Worm (Caenorhabditis elegans) whole organism, mixed stage, embryonic: Measurements from ENCODE around the gene R07B1.6.

Source experiments
- blmp-1 ChIP-seq: fragments of 150-350 bp; optimal IDR thresholded peaks from 2 replicates; lab custom pipeline; 2014; ENCODE audit warnings: missing biosample characterization, missing genetic modification characterization
- ces-1 ChIP-seq: fragments of 150-350 bp; optimal IDR thresholded peaks from 2 replicates; lab custom pipeline; 2014; ENCODE audit warnings: missing biosample characterization, missing genetic modification reagents, missing genetic modification characterization
- elt-1 ChIP-seq: sonication (generic microtip); optimal IDR thresholded peaks from 2 replicates; lab custom pipeline; 2017; ENCODE audit warnings: missing genetic modification characterization, mild to moderate bottlenecking, missing compliant biosample characterization, antibody characterized with exemption, moderate library complexity, borderline replicate concordance; ENCODE audit not compliant: insufficient read depth
- lsy-2 ChIP-seq: fragments of 150-350 bp; optimal IDR thresholded peaks from 2 replicates; lab custom pipeline; 2014; ENCODE audit warnings: missing biosample characterization, missing genetic modification characterization
- mab-5 ChIP-seq: fragments of 150-350 bp; optimal IDR thresholded peaks from 2 replicates; lab custom pipeline; 2014; ENCODE audit warnings: missing biosample characterization, missing genetic modification characterization
- snpc-4 ChIP-seq: fragments of 150-350 bp; optimal IDR thresholded peaks from 2 replicates; lab custom pipeline; 2014; ENCODE audit warnings: missing biosample characterization, missing genetic modification characterization
- unc-120 ChIP-seq: sonication (generic microtip); optimal IDR thresholded peaks from 2 replicates; lab custom pipeline; 2017; ENCODE audit warnings: missing genetic modification characterization, missing compliant biosample characterization; ENCODE audit not compliant: poor library complexity, severe bottlenecking
- unc-39 ChIP-seq: fragments of 150-350 bp; optimal IDR thresholded peaks from 2 replicates; lab custom pipeline; 2014; ENCODE audit warnings: missing biosample characterization, missing genetic modification characterization
- ztf-11 ChIP-seq: fragments of 150-350 bp; optimal IDR thresholded peaks from 2 replicates; lab custom pipeline; 2014; ENCODE audit warnings: missing biosample characterization, missing genetic modification characterization

- peak; percentile 50 for TF ChIP-seq mab-5 (tag; lab: Kevin White, UChicago)
- no peak for TF ChIP-seq lsy-2 (tag; lab: Kevin White, UChicago)
- no peak for TF ChIP-seq ces-1 (GFP tag; lab: Kevin White, UChicago)
- no peak for TF ChIP-seq ztf-11
- TF ChIP-seq unc-39 (tag; lab: Kevin White, UChicago): no peak
- TF ChIP-seq unc-120: no peak
- TF ChIP-seq snpc-4 (tag; lab: Kevin White, UChicago): no peak
- no peak for TF ChIP-seq blmp-1
- TF ChIP-seq elt-1 (tag; lab: Kevin White, UChicago): no peak
Measured at ce11 chrX:9840864-9841263, 25.6 kb upstream of the R07B1.6 start.
